Fruit fly (Drosophila melanogaster): ENCODE data around the gene cl.

- no peak for TF ChIP-seq Dll (optimal IDR thresholded peaks at IDR 0.05)
- TF ChIP-seq psq (optimal IDR thresholded peaks at IDR 0.05), result no peak
- no peak for TF ChIP-seq CG8478 (optimal IDR thresholded peaks at IDR 0.05)
Measured at dm6 chr2L:5554818-5555217, 34.9 kb downstream of the cl start, which contains the start of gene GluRIIA.

Data from whole organism.